Worm (Caenorhabditis elegans) whole organism, L2 larva: Measurements from ENCODE around the gene F56D6.11.

Source experiments
- ZK546.5 ChIP-seq: sonication (generic microtip); optimal IDR thresholded peaks from 2 replicates; lab custom pipeline; 2017; ENCODE audit warnings: missing biosample characterization, missing genetic modification characterization
- ceh-82 ChIP-seq: fragments of 150-350 bp; optimal IDR thresholded peaks from 2 replicates; lab custom pipeline; 2014; ENCODE audit warnings: missing biosample characterization, missing genetic modification characterization
- fos-1 ChIP-seq: fragments of 150-350 bp; optimal IDR thresholded peaks from 2 replicates; lab custom pipeline; 2014; ENCODE audit warnings: missing biosample characterization, missing genetic modification characterization
- lin-39 ChIP-seq: fragments of 150-350 bp; optimal IDR thresholded peaks from 2 replicates; lab custom pipeline; 2014; ENCODE audit warnings: missing biosample characterization, missing genetic modification reagents, missing genetic modification characterization
- skn-1 ChIP-seq: sonication (generic microtip); optimal IDR thresholded peaks from 2 replicates; lab custom pipeline; 2017; ENCODE audit warnings: missing biosample characterization, missing genetic modification characterization
- sma-9 ChIP-seq, 2 experiments: fragments of 150-350 bp in 1 of 2; sonication (generic microtip) in 1 of 2; optimal IDR thresholded peaks; 2 replicates each; lab custom pipeline; 2014 to 2016; ENCODE audit warnings: missing genetic modification characterization in 2 of 2, mild to moderate bottlenecking in 1 of 2, missing biosample characterization in 1 of 2, missing compliant biosample characterization in 1 of 2, missing genetic modification reagents in 1 of 2, moderate library complexity in 1 of 2
- unc-62 ChIP-seq: fragments of 150-350 bp; optimal IDR thresholded peaks from 2 replicates; lab custom pipeline; 2014; ENCODE audit warnings: missing biosample characterization, missing genetic modification reagents, missing genetic modification characterization

ce11 chrIV:3867252-3867651 is 39.0 kb downstream of the F56D6.11 start, which contains the start of gene F37C4.4:
- TF ChIP-seq ceh-82 (tag; lab: Kevin White, UChicago) (no peak), skn-1 (no peak), fos-1 (tag; lab: Kevin White, UChicago) (no peak), lin-39 (tag; lab: Kevin White, UChicago) (no peak), sma-9 (GFP tag; optimal IDR thresholded peaks at IDR 0.05; lab: Kevin White, UChicago) (no peak), sma-9 (tag; optimal IDR thresholded peaks at IDR 0.05; lab: Kevin White, UChicago) (no peak), unc-62 (GFP tag; lab: Kevin White, UChicago) (no peak), ZK546.5 (tag; lab: Kevin White, UChicago) (no peak)
